Fruit fly (Drosophila melanogaster): Measurements from ENCODE around the gene Tb.

DNA sequence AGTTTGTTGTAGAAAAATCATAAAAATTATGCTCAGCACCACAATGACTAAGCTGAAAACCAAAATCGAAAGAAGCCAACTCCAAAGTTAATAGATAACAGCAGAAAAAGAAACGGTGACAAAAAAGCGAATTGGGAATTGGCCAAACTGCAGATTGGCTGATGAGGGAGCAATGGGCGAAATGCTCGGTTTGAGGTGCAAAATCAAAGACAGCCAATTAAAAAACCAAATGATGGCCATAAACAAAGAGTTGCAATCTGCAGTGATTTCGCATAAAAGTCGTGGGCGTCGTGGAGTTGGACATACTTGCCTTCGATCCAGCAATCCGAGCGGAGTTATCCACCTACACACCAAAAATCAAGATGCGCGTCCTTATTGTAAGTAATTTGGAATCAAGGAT is 22.8 kb upstream of the Tb start, which contains the start of gene TwdlH:
- TF ChIP-seq lola (GFP tag; optimal IDR thresholded peaks at IDR 0.05) (no peak), pan (optimal IDR thresholded peaks at IDR 0.05) (no peak), usp (GFP tag; optimal IDR thresholded peaks at IDR 0.05) (no peak), ey (GFP tag; optimal IDR thresholded peaks at IDR 0.05) (no peak), jim (GFP tag; optimal IDR thresholded peaks at IDR 0.05) (no peak), sv (GFP tag; optimal IDR thresholded peaks at IDR 0.05) (no peak), br (GFP tag; optimal IDR thresholded peaks at IDR 0.05) (no peak), h (GFP tag; optimal IDR thresholded peaks at IDR 0.05) (no peak), OdsH (GFP tag; optimal IDR thresholded peaks at IDR 0.05) (no peak), psq (GFP tag; optimal IDR thresholded peaks at IDR 0.05) (no peak), Abd-B (GFP tag; optimal IDR thresholded peaks at IDR 0.05) (no peak), fru (GFP tag; optimal IDR thresholded peaks at IDR 0.05) (no peak), GATAd (GFP tag; optimal IDR thresholded peaks at IDR 0.05) (no peak)
